Worm (Caenorhabditis elegans) whole organism, early embryonic: Measurements from ENCODE around the gene srh-28.

Source experiments
- B0310.2 ChIP-seq: sonication (generic microtip); optimal IDR thresholded peaks from 2 replicates; lab custom pipeline; 2016; ENCODE audit warnings: mild to moderate bottlenecking, missing genetic modification characterization, missing compliant biosample characterization
- ama-1 ChIP-seq: fragments of 150-350 bp; optimal IDR thresholded peaks from 2 replicates; lab custom pipeline; 2014
- hmg-4 ChIP-seq: fragments of 200-800 bp; sonication (Bioruptor generic); optimal IDR thresholded peaks from 2 replicates; lab custom pipeline; 2018; ENCODE audit warnings: mild to moderate bottlenecking, missing genetic modification characterization, missing compliant biosample characterization

- no peak for TF ChIP-seq B0310.2
- TF ChIP-seq ama-1 (lab: Kevin White, UChicago), result no peak
- TF ChIP-seq hmg-4 (GFP tag; lab: Kevin White, UChicago), result no peak
These were observed 9.4 kb upstream of the srh-28 start, which contains the start of the genes spn-4 and spe-39 for ce11 chrV:6784853-6785492.
